Worm (Caenorhabditis elegans): ENCODE data around the gene str-263.
A peak's percentile ranks its signal among the peaks of the same experiment; 100 is the strongest.

str-263 gene

DNA sequence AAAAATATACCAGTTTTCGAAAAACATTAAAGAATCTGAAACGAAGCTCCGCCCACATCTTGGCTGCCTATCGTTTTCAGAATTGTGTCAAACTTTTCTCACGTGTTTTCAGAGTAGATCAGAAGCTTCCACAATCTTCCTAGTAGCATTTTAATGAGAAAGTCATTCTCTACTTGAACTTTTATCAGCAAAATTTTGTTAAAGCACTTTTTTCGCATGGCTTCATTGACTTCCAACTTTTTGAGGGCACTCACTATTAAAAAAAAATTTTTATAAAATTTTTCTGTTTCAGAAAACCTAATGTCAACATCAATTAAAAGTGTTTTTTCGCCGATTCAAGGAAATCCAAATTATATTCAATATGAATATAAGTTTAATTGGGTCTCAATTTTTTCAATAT, 37.2 kb downstream of the str-263 start, which contains the start of gene sru-42:
Gene sru-42, plus strand, starts transcription at position 301 of the 400 bp plus-strand sequence.
- no peak for TF ChIP-seq snpc-4 (tag; optimal IDR thresholded peaks at IDR 0.05)
- TF ChIP-seq C34F6.9 (tag; optimal IDR thresholded peaks at IDR 0.05) = no peak
- TF ChIP-seq ama-1 (optimal IDR thresholded peaks at IDR 0.05) = no peak
- TF ChIP-seq ztf-1 (GFP tag; conservative IDR thresholded peaks at IDR 0.05) = no peak
- TF ChIP-seq elt-3 (tag; optimal IDR thresholded peaks at IDR 0.05) = no peak
- no peak for TF ChIP-seq nhr-11 (tag; optimal IDR thresholded peaks at IDR 0.05)
- no peak for TF ChIP-seq alr-1 (tag; optimal IDR thresholded peaks at IDR 0.05)
- TF ChIP-seq nhr-10 (tag; optimal IDR thresholded peaks at IDR 0.05) = no peak
- TF ChIP-seq gmeb-1 (tag; optimal IDR thresholded peaks at IDR 0.05) = no peak
- TF ChIP-seq aly-2 (tag; optimal IDR thresholded peaks at IDR 0.05) = no peak
- no peak for TF ChIP-seq R02D3.7 (tag; optimal IDR thresholded peaks at IDR 0.05)
- no peak for TF ChIP-seq unc-39 (tag; optimal IDR thresholded peaks at IDR 0.05)
- no peak for TF ChIP-seq peb-1 (tag; optimal IDR thresholded peaks at IDR 0.05)
- TF ChIP-seq sma-3 (GFP tag; optimal IDR thresholded peaks at IDR 0.05) = no peak
- no peak for TF ChIP-seq nhr-77 (tag; optimal IDR thresholded peaks at IDR 0.05)
- TF ChIP-seq dmd-4 (tag; optimal IDR thresholded peaks at IDR 0.05) = no peak
- TF ChIP-seq elt-1 (tag; optimal IDR thresholded peaks at IDR 0.05) = no peak
- TF ChIP-seq Y55F3AM.14 (GFP tag; optimal IDR thresholded peaks at IDR 0.05) = no peak

DNA sequence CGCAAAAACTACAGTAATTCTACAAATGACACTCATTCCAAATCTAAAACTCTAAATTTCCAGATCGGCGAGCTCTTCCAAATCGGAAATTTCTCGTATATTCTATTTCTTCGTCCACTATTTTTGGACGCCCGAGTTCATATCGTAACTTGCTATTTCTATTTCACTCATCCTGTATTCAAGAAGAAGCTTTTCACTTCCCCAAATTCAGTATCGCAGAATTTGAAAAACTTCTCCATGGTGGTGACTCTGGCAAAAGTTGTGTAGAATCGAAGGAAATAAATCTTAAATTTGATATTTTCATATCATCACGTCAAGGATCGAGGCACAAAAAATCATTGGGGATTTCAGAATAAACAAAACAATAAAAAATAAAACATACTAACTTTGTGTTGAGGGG, 39.2 kb downstream of the str-263 start:
- TF ChIP-seq nhr-25 (tag; optimal IDR thresholded peaks at IDR 0.05) (peak; percentile 58), nhr-129 (tag; optimal IDR thresholded peaks at IDR 0.05) (peak; percentile 8), sma-9 (GFP tag; optimal IDR thresholded peaks at IDR 0.05) (no peak), sma-9 (tag; optimal IDR thresholded peaks at IDR 0.05) (no peak)

- no peak for TF ChIP-seq ztf-4 (tag; optimal IDR thresholded peaks at IDR 0.05)
- TF ChIP-seq ama-1 (optimal IDR thresholded peaks at IDR 0.05) = no peak
- TF ChIP-seq alr-1 (tag; optimal IDR thresholded peaks at IDR 0.05) = no peak
- no peak for TF ChIP-seq lin-13 (GFP tag; optimal IDR thresholded peaks at IDR 0.05)
These were observed 41.1 kb downstream of the str-263 start, which contains the start of gene F53E4.2 for ce11 chrV:15654124-15654523. TSS of gene F53E4.2 (plus strand) at chrV:15654424.

ce11 chrV:15658262-15659060, 45.5 kb downstream of the str-263 start:
- TF ChIP-seq zag-1 (tag; optimal IDR thresholded peaks at IDR 0.05) = no peak
- TF ChIP-seq snpc-4 (tag; optimal IDR thresholded peaks at IDR 0.05) = no peak
- TF ChIP-seq F13H6.1 (tag; optimal IDR thresholded peaks at IDR 0.05) = peak; percentile 11

ce11 chrV:15661003-15661402, 48.0 kb downstream of the str-263 start:
- TF ChIP-seq nhr-25 (tag; optimal IDR thresholded peaks at IDR 0.05) (peak; percentile 96), R02D3.7 (tag; optimal IDR thresholded peaks at IDR 0.05) (no peak), ceh-16 (tag; optimal IDR thresholded peaks at IDR 0.05) (peak; percentile 75), fos-1 (tag; optimal IDR thresholded peaks at IDR 0.05) (no peak), nhr-77 (tag; optimal IDR thresholded peaks at IDR 0.05) (no peak), ztf-1 (GFP tag; conservative IDR thresholded peaks at IDR 0.05) (no peak), snpc-4 (tag; optimal IDR thresholded peaks at IDR 0.05) (no peak), nhr-23 (tag; optimal IDR thresholded peaks at IDR 0.05) (peak; percentile 92), elt-1 (tag; optimal IDR thresholded peaks at IDR 0.05) (peak; percentile 98), sma-9 (GFP tag; optimal IDR thresholded peaks at IDR 0.05) (peak; percentile 73), sma-9 (tag; optimal IDR thresholded peaks at IDR 0.05) (no peak), nhr-6 (tag; optimal IDR thresholded peaks at IDR 0.05) (peak; percentile 17), sem-4 (tag; optimal IDR thresholded peaks at IDR 0.05) (peak; percentile 43), Y55F3AM.14 (GFP tag; optimal IDR thresholded peaks at IDR 0.05) (no peak), blmp-1 (tag; optimal IDR thresholded peaks at IDR 0.05; ENCODE audit: insufficient read depth) (peak; percentile 77), egl-27 (tag; optimal IDR thresholded peaks at IDR 0.05) (peak; percentile 19), ama-1 (optimal IDR thresholded peaks at IDR 0.05) (no peak), ztf-11 (tag; optimal IDR thresholded peaks at IDR 0.05) (no peak), peb-1 (tag; optimal IDR thresholded peaks at IDR 0.05) (peak; percentile 8), sma-3 (GFP tag; optimal IDR thresholded peaks at IDR 0.05) (peak; percentile 32), skn-1 (tag; optimal IDR thresholded peaks at IDR 0.05) (no peak), unc-39 (tag; optimal IDR thresholded peaks at IDR 0.05) (no peak)

Data from whole organism, L2 larva.